Worm (Caenorhabditis elegans): ENCODE measurements around the gene R02F2.8.

ce11 chrIII:5499942-5500341 is 4.9 kb upstream of the R02F2.8 start:
- TF ChIP-seq unc-62 (GFP tag; optimal IDR thresholded peaks at IDR 0.05): no peak
- no peak for TF ChIP-seq egl-27 (tag; optimal IDR thresholded peaks at IDR 0.05)
- no peak for TF ChIP-seq ama-1 (optimal IDR thresholded peaks at IDR 0.05)
- no peak for TF ChIP-seq skn-1 (tag; optimal IDR thresholded peaks at IDR 0.05)
- TF ChIP-seq blmp-1 (tag; optimal IDR thresholded peaks at IDR 0.05; ENCODE audit: insufficient read depth): no peak
- TF ChIP-seq lsy-2 (tag; optimal IDR thresholded peaks at IDR 0.05): no peak
- TF ChIP-seq mbf-1 (tag; optimal IDR thresholded peaks at IDR 0.05): no peak

Data from whole organism, L2 larva.